Worm (Caenorhabditis elegans) whole organism, L3 larva: ENCODE measurements around the gene acy-2.

Experiments
- fos-1 ChIP-seq: fragments of 150-350 bp; optimal IDR thresholded peaks from 2 replicates; lab custom pipeline; 2014; ENCODE audit warnings: missing biosample characterization, missing genetic modification characterization
- nhr-11 ChIP-seq: fragments of 150-350 bp; optimal IDR thresholded peaks from 2 replicates; lab custom pipeline; 2014; ENCODE audit warnings: missing biosample characterization, missing genetic modification characterization
- nhr-12 ChIP-seq: fragments of 150-350 bp; optimal IDR thresholded peaks from 2 replicates; lab custom pipeline; 2014; ENCODE audit warnings: missing biosample characterization, missing genetic modification characterization
- pqm-1 ChIP-seq: fragments of 150-350 bp; optimal IDR thresholded peaks from 2 replicates; lab custom pipeline; 2017; ENCODE audit warnings: missing biosample characterization, missing genetic modification characterization, inconsistent platforms
- sea-2 ChIP-seq: fragments of 150-350 bp; sonication (generic microtip); optimal IDR thresholded peaks from 4 replicates; lab custom pipeline; 2014; ENCODE audit warnings: missing biosample characterization, missing genetic modification reagents, missing genetic modification characterization

DNA sequence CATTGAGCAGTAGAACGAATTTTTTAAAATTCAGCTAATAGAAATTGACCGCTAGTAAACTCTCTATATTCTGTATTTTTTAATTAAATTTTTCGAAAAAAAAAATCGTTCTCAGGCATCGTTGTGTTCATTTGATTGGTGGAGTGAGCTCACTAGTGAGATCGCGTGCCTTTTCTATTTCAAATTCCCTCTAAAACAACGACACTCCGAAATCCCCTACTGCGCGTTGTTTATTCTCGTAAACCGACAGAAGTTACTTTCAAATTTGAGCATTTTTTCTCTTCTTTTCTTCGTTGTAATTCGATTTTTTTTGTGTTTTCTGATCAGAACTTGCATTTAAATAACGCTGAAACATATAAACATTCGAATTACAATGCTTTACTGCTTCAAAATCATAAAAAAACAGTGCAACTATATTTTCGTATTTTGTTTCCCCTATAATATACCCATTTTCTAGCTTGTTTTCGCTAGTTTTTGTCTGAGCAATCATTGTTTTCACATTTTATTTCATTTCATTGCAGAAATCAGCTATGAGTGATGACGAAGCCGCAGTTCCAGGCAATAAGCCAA is 36.2 kb upstream of the acy-2 start, which contains the start of gene syf-3:
- TF ChIP-seq sea-2 (GFP tag; lab: Kevin White, UChicago), result no peak
- no peak for TF ChIP-seq nhr-12 (tag; lab: Kevin White, UChicago)
- no peak for TF ChIP-seq pqm-1 (tag; lab: Kevin White, UChicago)
- no peak for TF ChIP-seq nhr-11
- TF ChIP-seq fos-1 (tag; lab: Kevin White, UChicago), result no peak
